Fruit fly (Drosophila melanogaster): ENCODE measurements around the gene Fhos.

Fhos gene

DNA sequence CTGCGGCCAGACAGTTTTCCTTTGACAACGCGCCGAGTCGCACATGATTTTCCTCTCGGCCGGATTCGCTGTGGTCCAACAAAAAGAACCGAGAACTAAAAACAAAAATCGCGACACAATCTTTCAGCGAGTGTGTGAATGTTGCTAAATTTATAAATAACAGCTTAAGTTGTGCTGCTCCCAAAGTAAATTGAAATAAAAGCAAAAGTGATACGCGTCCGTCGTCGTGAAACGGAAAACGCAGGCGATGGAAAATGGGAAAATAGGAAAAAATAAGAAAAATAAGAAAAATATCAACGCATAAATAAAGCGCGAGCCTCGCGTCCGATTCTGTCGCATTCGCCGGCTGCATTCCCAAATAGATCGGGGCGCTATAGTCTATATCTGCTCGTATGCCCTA is at the start of gene Fhos:
Fhos (plus strand) TSS at position 28 of the 400 bp plus-strand sequence.
- TF ChIP-seq psq (optimal IDR thresholded peaks at IDR 0.05) (no peak), ttk (optimal IDR thresholded peaks at IDR 0.05) (no peak), h (optimal IDR thresholded peaks at IDR 0.05) (no peak), Sin3A (optimal IDR thresholded peaks at IDR 0.05) (no peak), Myc (optimal IDR thresholded peaks at IDR 0.05) (no peak), insv (optimal IDR thresholded peaks at IDR 0.05) (no peak)

DNA sequence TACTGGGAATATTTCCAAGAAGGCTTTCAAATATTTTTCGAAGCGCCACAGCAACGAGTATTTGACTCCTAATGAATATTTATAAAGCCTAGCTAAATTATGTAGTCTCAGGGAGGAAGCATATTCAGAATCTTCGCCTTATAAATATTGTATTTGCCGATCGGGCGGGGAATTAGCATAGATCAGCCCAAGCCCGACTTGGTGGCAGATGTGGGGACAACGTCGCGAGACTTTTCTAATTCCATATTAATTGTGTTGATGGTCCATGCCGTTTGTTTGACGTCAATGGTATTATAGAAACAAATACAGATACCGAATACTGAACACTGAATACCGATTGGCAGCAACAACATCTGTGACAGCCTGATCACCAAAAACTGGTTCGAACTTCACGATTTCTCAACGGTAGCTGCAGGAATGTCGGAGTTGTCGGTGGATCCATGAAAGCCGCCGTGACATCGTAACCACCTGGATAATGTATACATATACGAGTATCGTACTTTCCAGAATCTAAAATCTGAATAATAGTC is 49.6 kb upstream of the Fhos start:
- TF ChIP-seq Sin3A (optimal IDR thresholded peaks at IDR 0.05) = no peak
- no peak for TF ChIP-seq Myc (optimal IDR thresholded peaks at IDR 0.05)
- no peak for TF ChIP-seq ttk (optimal IDR thresholded peaks at IDR 0.05)
- TF ChIP-seq h (optimal IDR thresholded peaks at IDR 0.05) = no peak
- no peak for TF ChIP-seq insv (optimal IDR thresholded peaks at IDR 0.05)
- TF ChIP-seq psq (optimal IDR thresholded peaks at IDR 0.05) = no peak

DNA sequence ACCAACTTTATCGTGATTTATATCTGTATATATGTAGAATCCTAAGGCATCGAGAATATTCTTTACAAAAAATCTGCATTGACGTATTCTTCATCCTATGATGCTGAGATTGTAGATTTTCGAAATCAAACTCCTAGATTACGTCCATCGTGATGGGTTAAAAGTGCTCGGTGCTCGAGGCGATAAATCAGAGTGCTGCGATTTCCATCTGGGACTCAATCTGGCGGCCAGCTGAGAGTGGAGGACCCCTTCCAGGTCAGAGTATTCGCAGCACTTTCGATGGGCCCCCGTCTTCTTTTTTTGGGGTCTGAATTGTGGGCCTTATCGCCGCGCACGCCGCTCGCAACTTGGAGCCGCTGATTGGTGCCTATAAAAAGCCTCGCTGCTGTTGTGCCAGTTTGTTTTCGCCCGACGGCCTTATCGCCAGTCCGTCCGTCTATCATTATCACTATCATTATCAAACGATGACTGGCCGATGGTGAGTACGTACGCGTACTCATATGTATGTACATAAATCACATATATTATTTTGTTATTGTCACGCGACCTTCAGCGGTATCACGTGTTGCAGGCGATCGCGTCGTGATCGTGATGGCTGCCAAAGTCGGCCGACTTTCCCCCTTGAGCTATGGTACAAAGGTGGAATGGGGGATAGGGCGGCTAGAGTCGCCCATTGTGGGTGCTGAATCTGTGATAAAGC is 48.6 kb upstream of the Fhos start:
- TF ChIP-seq ttk (optimal IDR thresholded peaks at IDR 0.05) = no peak
- TF ChIP-seq psq (optimal IDR thresholded peaks at IDR 0.05) = no peak
- TF ChIP-seq insv (optimal IDR thresholded peaks at IDR 0.05) = no peak
- TF ChIP-seq Sin3A (optimal IDR thresholded peaks at IDR 0.05) = no peak
- TF ChIP-seq Myc (optimal IDR thresholded peaks at IDR 0.05) = no peak
- TF ChIP-seq h (optimal IDR thresholded peaks at IDR 0.05) = no peak

DNA sequence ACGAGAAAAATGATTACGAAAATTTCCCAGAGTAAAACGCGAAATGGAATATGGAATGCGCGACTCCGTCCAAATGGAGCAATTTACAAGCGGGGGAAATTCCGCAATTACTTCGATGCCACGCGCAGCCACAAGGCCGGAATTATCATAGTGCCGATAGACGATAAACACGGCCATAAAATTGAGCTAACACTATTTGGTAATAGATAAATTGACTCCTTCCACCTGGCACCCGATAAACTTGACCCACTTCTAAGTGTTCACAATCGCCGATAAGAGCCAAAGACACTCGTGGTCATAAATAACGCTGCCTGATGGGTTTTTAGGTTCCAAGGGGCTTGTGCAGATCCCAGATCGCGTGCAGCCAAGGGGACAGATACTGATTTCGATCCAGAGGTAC is 46.3 kb upstream of the Fhos start:
- TF ChIP-seq h (optimal IDR thresholded peaks at IDR 0.05) = no peak
- TF ChIP-seq Sin3A (optimal IDR thresholded peaks at IDR 0.05) = no peak
- TF ChIP-seq psq (optimal IDR thresholded peaks at IDR 0.05) = no peak
- no peak for TF ChIP-seq Myc (optimal IDR thresholded peaks at IDR 0.05)
- no peak for TF ChIP-seq insv (optimal IDR thresholded peaks at IDR 0.05)
- no peak for TF ChIP-seq ttk (optimal IDR thresholded peaks at IDR 0.05)

DNA sequence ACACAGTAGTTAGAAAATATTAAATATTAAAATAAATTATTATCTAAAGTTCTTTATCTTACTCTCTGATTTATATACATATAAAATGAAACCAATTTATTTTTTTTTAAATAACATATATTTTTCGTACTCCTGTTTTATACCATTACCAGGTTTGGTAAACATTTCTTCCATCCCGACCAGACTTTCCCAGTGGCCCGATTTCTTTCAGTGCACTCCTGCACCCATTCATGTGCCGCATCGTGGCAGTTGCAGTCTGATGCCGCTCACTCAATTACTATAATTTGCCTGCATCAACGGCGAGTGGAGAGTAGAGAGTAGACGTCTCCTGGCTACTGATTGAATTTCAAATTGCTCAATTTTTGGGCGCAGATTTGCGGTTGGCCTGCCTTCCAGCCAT is 45.6 kb upstream of the Fhos start:
- TF ChIP-seq ttk (optimal IDR thresholded peaks at IDR 0.05) (no peak), insv (optimal IDR thresholded peaks at IDR 0.05) (no peak), h (optimal IDR thresholded peaks at IDR 0.05) (no peak), Myc (optimal IDR thresholded peaks at IDR 0.05) (no peak), Sin3A (optimal IDR thresholded peaks at IDR 0.05) (no peak), psq (optimal IDR thresholded peaks at IDR 0.05) (no peak)

DNA sequence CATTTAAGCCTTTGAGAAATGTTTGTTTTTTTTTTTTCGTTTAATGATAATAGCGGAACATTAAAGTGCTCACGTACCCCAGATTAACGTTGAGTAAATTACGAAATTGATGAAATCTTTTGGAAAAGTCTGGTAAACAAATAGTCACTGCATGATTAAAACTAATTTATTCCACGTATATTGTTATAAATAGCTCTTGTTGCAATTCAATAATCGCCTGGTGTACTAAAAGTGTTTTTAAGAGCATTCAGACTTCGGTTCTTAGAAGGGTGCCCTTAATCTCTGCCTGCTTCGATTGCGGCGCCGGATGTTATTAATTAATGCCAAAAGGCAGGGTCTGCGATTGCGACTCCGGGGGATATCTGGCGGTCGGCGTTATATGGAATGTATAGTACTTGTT is 44.6 kb upstream of the Fhos start:
- no peak for TF ChIP-seq ttk (optimal IDR thresholded peaks at IDR 0.05)
- TF ChIP-seq Myc (optimal IDR thresholded peaks at IDR 0.05) = no peak
- no peak for TF ChIP-seq h (optimal IDR thresholded peaks at IDR 0.05)
- no peak for TF ChIP-seq Sin3A (optimal IDR thresholded peaks at IDR 0.05)
- no peak for TF ChIP-seq psq (optimal IDR thresholded peaks at IDR 0.05)
- TF ChIP-seq insv (optimal IDR thresholded peaks at IDR 0.05) = no peak

DNA sequence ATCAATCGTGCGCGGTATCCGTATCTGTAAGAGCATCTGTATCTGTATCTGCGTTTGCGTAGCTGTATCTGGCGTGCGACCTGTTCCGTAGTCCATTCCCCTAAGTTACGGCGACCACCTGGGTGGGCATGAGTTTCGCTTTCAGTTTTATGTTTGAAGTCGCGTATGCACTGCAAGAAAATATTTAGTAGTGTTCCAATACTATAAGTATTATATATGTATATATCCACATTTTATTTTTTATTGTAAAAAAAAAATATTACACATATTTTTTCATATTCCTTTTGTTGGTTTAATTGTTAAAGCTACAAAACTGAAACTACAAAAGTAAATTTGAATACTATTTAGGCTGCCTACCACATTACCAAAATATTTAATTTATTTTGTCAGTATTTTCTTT is 40.5 kb upstream of the Fhos start:
- TF ChIP-seq h (optimal IDR thresholded peaks at IDR 0.05) = no peak
- no peak for TF ChIP-seq ttk (optimal IDR thresholded peaks at IDR 0.05)
- TF ChIP-seq Myc (optimal IDR thresholded peaks at IDR 0.05) = no peak
- TF ChIP-seq Sin3A (optimal IDR thresholded peaks at IDR 0.05) = no peak
- TF ChIP-seq insv (optimal IDR thresholded peaks at IDR 0.05) = no peak
- TF ChIP-seq psq (optimal IDR thresholded peaks at IDR 0.05) = no peak

DNA sequence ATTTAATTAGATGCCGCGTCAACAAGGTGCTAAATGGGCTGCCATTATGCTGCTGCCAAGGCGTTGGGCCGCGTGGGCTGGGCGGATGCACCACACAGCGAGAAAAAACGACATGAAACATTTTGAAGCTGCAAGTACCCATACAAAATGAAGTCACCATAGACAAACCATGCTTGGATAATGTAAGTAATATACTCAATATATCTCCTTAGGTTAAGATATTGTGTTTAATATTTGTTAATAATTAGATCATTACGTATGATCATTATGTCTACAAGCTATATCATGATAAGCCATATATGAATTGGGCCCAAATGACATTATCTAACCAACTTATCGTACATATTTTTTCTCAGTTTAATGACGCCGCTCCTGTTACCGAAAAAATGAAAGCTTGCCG is 37.4 kb upstream of the Fhos start:
- TF ChIP-seq psq (optimal IDR thresholded peaks at IDR 0.05) (no peak), Sin3A (optimal IDR thresholded peaks at IDR 0.05) (no peak), ttk (optimal IDR thresholded peaks at IDR 0.05) (no peak), Myc (optimal IDR thresholded peaks at IDR 0.05) (no peak), h (optimal IDR thresholded peaks at IDR 0.05) (no peak), insv (optimal IDR thresholded peaks at IDR 0.05) (no peak)

DNA sequence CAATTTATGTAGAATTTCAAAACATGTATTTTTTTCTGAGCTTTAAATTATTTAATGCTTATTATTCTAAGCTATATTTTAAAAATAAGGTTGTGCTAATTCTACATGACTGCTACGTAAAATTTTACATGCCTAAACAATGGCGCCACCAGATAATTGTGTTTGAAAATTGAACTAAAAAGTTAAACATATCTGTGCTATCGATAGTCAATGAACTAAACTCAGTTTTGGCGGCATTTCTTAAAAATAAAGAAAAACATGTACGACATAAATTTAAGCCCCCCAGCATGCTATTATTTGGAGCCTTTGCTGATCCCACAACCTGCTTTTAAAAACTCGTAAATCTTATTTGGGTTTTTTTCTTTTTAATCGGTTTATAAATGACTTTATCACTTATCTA is 34.8 kb upstream of the Fhos start:
- TF ChIP-seq insv (optimal IDR thresholded peaks at IDR 0.05) (no peak), h (optimal IDR thresholded peaks at IDR 0.05) (no peak), ttk (optimal IDR thresholded peaks at IDR 0.05) (no peak), Myc (optimal IDR thresholded peaks at IDR 0.05) (no peak), Sin3A (optimal IDR thresholded peaks at IDR 0.05) (no peak), psq (optimal IDR thresholded peaks at IDR 0.05) (no peak)

DNA sequence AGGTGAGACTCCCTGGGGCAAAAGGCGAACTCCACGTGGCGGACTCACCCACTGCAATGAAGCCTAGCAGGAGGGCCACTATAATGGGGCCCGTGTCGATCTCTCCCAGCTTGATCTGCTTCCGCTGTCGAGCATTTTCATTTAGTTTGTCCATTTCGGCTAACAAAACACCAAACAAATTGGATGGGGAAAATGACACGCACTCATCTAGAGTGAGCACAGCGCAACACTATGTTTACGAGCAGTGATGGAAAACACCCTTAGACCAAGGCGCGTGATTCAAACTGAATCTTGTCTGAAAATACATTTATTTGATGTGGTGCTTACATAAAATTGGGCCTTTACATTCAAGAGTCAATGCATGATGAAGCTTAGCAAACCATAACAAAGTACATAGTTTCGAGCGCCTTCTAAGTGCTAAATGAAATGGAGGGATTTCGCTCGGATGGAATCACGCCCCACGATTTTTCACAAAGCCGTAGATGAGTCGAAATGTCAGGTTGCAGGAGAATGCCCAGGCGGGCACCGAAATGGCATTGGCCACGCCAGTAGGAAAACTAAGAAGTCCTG is 33.3 kb upstream of the Fhos start, which contains the start of gene SrpRbeta:
SrpRbeta (minus strand) TSS at position 236 of the 570 bp plus-strand sequence.
- TF ChIP-seq h (optimal IDR thresholded peaks at IDR 0.05) = no peak
- no peak for TF ChIP-seq psq (optimal IDR thresholded peaks at IDR 0.05)

DNA sequence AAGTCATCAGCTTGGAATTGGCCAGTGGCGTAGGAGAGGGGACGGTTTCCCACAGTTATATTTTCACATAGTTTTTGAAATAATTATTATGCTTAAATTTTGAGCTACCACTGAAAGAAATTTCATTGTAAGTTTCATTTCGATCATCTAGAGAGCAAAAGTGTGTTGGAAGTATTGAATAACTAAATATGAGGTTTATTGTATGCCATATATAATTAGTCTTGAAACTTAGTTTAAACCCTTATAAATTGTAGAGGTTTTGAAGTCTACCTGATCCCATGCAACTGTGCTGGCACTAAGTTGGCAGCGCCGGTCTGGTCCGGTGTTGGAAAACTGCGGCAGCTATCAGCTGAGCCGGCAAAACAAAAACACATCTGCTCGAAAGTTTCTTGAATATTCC is 32.3 kb upstream of the Fhos start, which contains the start of the genes CG32022 and CG6511:
CG32022 (minus strand) TSS at position 128 of the 400 bp plus-strand sequence.
CG6511 (plus strand) TSS at position 180 of the 400 bp plus-strand sequence.
- no peak for TF ChIP-seq psq (optimal IDR thresholded peaks at IDR 0.05)
- no peak for TF ChIP-seq Sin3A (optimal IDR thresholded peaks at IDR 0.05)
- TF ChIP-seq Myc (optimal IDR thresholded peaks at IDR 0.05) = no peak
- no peak for TF ChIP-seq insv (optimal IDR thresholded peaks at IDR 0.05)
- no peak for TF ChIP-seq ttk (optimal IDR thresholded peaks at IDR 0.05)

DNA sequence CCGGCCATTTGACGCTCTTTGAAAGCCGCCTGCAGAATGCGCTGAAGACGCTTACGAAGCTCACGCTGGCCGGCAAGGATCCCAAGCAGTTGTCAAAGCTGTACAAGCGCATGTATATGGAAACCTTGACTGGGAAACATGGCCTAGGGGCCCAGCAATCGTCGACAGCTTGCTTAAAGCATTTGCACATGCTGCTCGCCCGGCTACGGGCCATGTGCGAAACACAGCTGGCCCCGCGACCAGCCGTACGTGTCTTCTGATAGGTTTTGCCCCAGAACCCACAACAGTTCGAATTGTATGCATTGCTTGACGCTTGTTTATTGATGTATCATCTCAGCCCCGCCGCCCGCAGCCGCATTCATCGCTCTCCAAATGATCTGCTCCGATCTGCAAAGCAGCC is 28.2 kb upstream of the Fhos start:
- TF ChIP-seq Myc (optimal IDR thresholded peaks at IDR 0.05) (no peak), ttk (optimal IDR thresholded peaks at IDR 0.05) (no peak), psq (optimal IDR thresholded peaks at IDR 0.05) (no peak), insv (optimal IDR thresholded peaks at IDR 0.05) (no peak), Sin3A (optimal IDR thresholded peaks at IDR 0.05) (no peak), h (optimal IDR thresholded peaks at IDR 0.05) (no peak)

All from Kc167 (cell line).